Fruit fly (Drosophila melanogaster) whole organism, embryonic: ENCODE data around the gene CG6951.

Experiments
- Atf6 ChIP-seq: fragments of 200-800 bp; sonication (Bioruptor generic); IDR thresholded peaks from 2 replicates; pipeline ENCODE4 v1.3.6; 2022; ENCODE audit warnings: missing biosample characterization, missing genetic modification characterization
- CG1024 ChIP-seq: fragments of 200-800 bp; sonication (Bioruptor generic); IDR thresholded peaks from 2 replicates; pipeline ENCODE4 v1.3.6; 2022; ENCODE audit warnings: missing biosample characterization, missing genetic modification characterization
- CG10431 ChIP-seq: fragments of 200-800 bp; sonication (Bioruptor generic); optimal IDR thresholded peaks from 3 replicates; lab custom pipeline; 2018; ENCODE audit warnings: missing biosample characterization, mild to moderate bottlenecking, missing genetic modification characterization
- CG10654 ChIP-seq: fragments of 200-800 bp; sonication (Bioruptor generic); optimal IDR thresholded peaks from 2 replicates; lab custom pipeline; 2016; ENCODE audit warnings: missing biosample characterization, missing genetic modification characterization
- CG10979 ChIP-seq: fragments of 200-800 bp; sonication (Bioruptor generic); optimal IDR thresholded peaks from 2 replicates; lab custom pipeline; 2018; ENCODE audit warnings: missing biosample characterization, mild to moderate bottlenecking, missing genetic modification characterization, moderate library complexity
- CG11695 ChIP-seq: fragments of 200-800 bp; sonication (Bioruptor generic); IDR thresholded peaks from 3 replicates; pipeline ENCODE4 v1.3.6; 2022; ENCODE audit warnings: missing biosample characterization, missing genetic modification characterization
- CG14014 ChIP-seq: fragments of 200-800 bp; sonication (Bioruptor generic); IDR thresholded peaks from 2 replicates; pipeline ENCODE4 v1.3.6; 2022; ENCODE audit warnings: missing biosample characterization, missing genetic modification characterization
- CG17612 ChIP-seq: fragments of 200-800 bp; sonication (Bioruptor generic); IDR thresholded peaks from 2 replicates; pipeline ENCODE4 v1.3.6; 2022; ENCODE audit warnings: missing biosample characterization, missing genetic modification characterization
- CG18011 ChIP-seq: fragments of 200-800 bp; sonication (Bioruptor generic); optimal IDR thresholded peaks from 2 replicates; lab custom pipeline; 2017; ENCODE audit warnings: missing biosample characterization, missing genetic modification characterization, mild to moderate bottlenecking, moderate library complexity, missing genotype
- CG18262 ChIP-seq: fragments of 200-800 bp; optimal IDR thresholded peaks from 3 replicates; lab custom pipeline; 2019; ENCODE audit warnings: missing biosample characterization, mild to moderate bottlenecking, missing genetic modification characterization, moderate library complexity
- CG18599 ChIP-seq: fragments of 200-800 bp; sonication (Bioruptor generic); optimal IDR thresholded peaks from 3 replicates; lab custom pipeline; 2017; ENCODE audit warnings: missing biosample characterization, missing genetic modification characterization, mild to moderate bottlenecking, moderate library complexity, missing genetic modification reagents
- CG2120 ChIP-seq: fragments of 200-800 bp; sonication (Bioruptor generic); optimal IDR thresholded peaks from 3 replicates; lab custom pipeline; 2016; ENCODE audit warnings: missing biosample characterization, missing genetic modification characterization
- CG2875 ChIP-seq: fragments of 200-800 bp; sonication (Bioruptor generic); optimal IDR thresholded peaks from 2 replicates; lab custom pipeline; 2017; ENCODE audit warnings: missing biosample characterization, mild to moderate bottlenecking, missing genetic modification characterization, missing genetic modification reagents
- CG2889 ChIP-seq: fragments of 200-800 bp; sonication (Bioruptor generic); IDR thresholded peaks from 3 replicates; pipeline ENCODE4 v1.3.6; 2022; ENCODE audit warnings: missing biosample characterization, missing genetic modification characterization
- CG3065 ChIP-seq: fragments of 200-800 bp; sonication (Bioruptor generic); optimal IDR thresholded peaks from 2 replicates; lab custom pipeline; 2016; ENCODE audit warnings: missing biosample characterization, missing genetic modification characterization
- CG3281 ChIP-seq: fragments of 200-800 bp; sonication (Bioruptor generic); optimal IDR thresholded peaks from 3 replicates; lab custom pipeline; 2017; ENCODE audit warnings: missing biosample characterization, mild to moderate bottlenecking, missing genetic modification characterization
- CG4617 ChIP-seq: fragments of 200-800 bp; sonication (Bioruptor generic); optimal IDR thresholded peaks from 3 replicates; lab custom pipeline; 2016; ENCODE audit warnings: missing biosample characterization, missing genetic modification characterization, borderline replicate concordance
- CG7357 ChIP-seq: fragments of 200-800 bp; sonication (Bioruptor generic); IDR thresholded peaks from 3 replicates; pipeline ENCODE4 v1.3.6; 2022; ENCODE audit warnings: missing biosample characterization, missing genetic modification characterization
- CG8765 ChIP-seq: fragments of 200-800 bp; sonication (Bioruptor generic); IDR thresholded peaks from 2 replicates; pipeline ENCODE4 v1.3.6; 2022; ENCODE audit warnings: missing biosample characterization, missing genetic modification characterization
- CG9727 ChIP-seq: fragments of 200-800 bp; sonication (Bioruptor generic); optimal IDR thresholded peaks from 3 replicates; lab custom pipeline; 2017; ENCODE audit warnings: missing biosample characterization, mild to moderate bottlenecking, missing genetic modification characterization
- CrebB ChIP-seq: fragments of 200-800 bp; sonication (Bioruptor generic); optimal IDR thresholded peaks from 3 replicates; lab custom pipeline; 2018; ENCODE audit warnings: missing biosample characterization, mild to moderate bottlenecking, missing genetic modification characterization
- Ets65A ChIP-seq: fragments of 200-800 bp; sonication (Bioruptor generic); peaks from one replicate; lab custom pipeline; 2016; ENCODE audit warnings: missing biosample characterization, missing genetic modification characterization
- Fer3 ChIP-seq: fragments of 200-800 bp; sonication (Bioruptor generic); optimal IDR thresholded peaks from 2 replicates; lab custom pipeline; 2018; ENCODE audit warnings: missing biosample characterization, mild to moderate bottlenecking, missing genetic modification characterization, moderate library complexity
- GATAe ChIP-seq: fragments of 200-800 bp; sonication (Bioruptor generic); conservative IDR thresholded peaks from 2 replicates; pipeline ENCODE4 v1.3.6; 2022; ENCODE audit warnings: missing biosample characterization, missing genetic modification characterization
- Hey ChIP-seq: fragments of 200-800 bp; sonication (Bioruptor generic); optimal IDR thresholded peaks from 3 replicates; lab custom pipeline; 2018; ENCODE audit warnings: missing biosample characterization, mild to moderate bottlenecking, missing genetic modification characterization
- Jarid2 ChIP-seq: fragments of 200-800 bp; sonication (Bioruptor generic); optimal IDR thresholded peaks from 3 replicates; lab custom pipeline; 2017; ENCODE audit warnings: mild to moderate bottlenecking, missing biosample characterization, missing genetic modification reagents, missing genetic modification characterization
- Mrtf ChIP-seq: fragments of 200-800 bp; sonication (Bioruptor generic); IDR thresholded peaks from 3 replicates; pipeline ENCODE4 v1.3.6; 2022; ENCODE audit warnings: missing biosample characterization, missing genetic modification characterization
- Myb ChIP-seq: fragments of 200-800 bp; sonication (Bioruptor generic); optimal IDR thresholded peaks from 2 replicates; lab custom pipeline; 2016; ENCODE audit warnings: missing biosample characterization, missing genetic modification characterization
- Nf-YC ChIP-seq: fragments of 200-800 bp; optimal IDR thresholded peaks from 3 replicates; lab custom pipeline; 2019; ENCODE audit warnings: missing biosample characterization, mild to moderate bottlenecking, missing genetic modification characterization, moderate library complexity
- Oli ChIP-seq: fragments of 200-800 bp; sonication (Bioruptor generic); optimal IDR thresholded peaks from 2 replicates; lab custom pipeline; 2018; ENCODE audit warnings: missing biosample characterization, mild to moderate bottlenecking, missing genetic modification characterization, moderate library complexity
- Rx ChIP-seq: fragments of 200-800 bp; sonication (Bioruptor generic); IDR thresholded peaks from 2 replicates; pipeline ENCODE4 v1.3.6; 2022; ENCODE audit warnings: missing biosample characterization, missing genetic modification characterization
- Xrp1 ChIP-seq: fragments of 200-800 bp; sonication (Bioruptor generic); IDR thresholded peaks from 2 replicates; pipeline ENCODE4 v1.3.6; 2022; ENCODE audit warnings: missing biosample characterization, missing genetic modification characterization
- YL-1 ChIP-seq: fragments of 200-800 bp; sonication (Bioruptor generic); optimal IDR thresholded peaks from 3 replicates; lab custom pipeline; 2017; ENCODE audit warnings: missing biosample characterization, mild to moderate bottlenecking, missing genetic modification characterization
- abd-A ChIP-seq: fragments of 200-800 bp; sonication (Bioruptor generic); optimal IDR thresholded peaks from 3 replicates; lab custom pipeline; 2019; ENCODE audit warnings: missing biosample characterization, mild to moderate bottlenecking, missing genetic modification characterization, moderate library complexity
- bowl ChIP-seq: fragments of 200-800 bp; sonication (Bioruptor generic); IDR thresholded peaks from 2 replicates; pipeline ENCODE4 v1.3.6; 2022; ENCODE audit warnings: missing biosample characterization, missing genetic modification characterization
- br ChIP-seq: fragments of >200 bp; optimal IDR thresholded peaks from 2 replicates; lab custom pipeline; 2017
- btn ChIP-seq: fragments of 200-800 bp; sonication (Bioruptor generic); optimal IDR thresholded peaks from 2 replicates; lab custom pipeline; 2016; ENCODE audit warnings: missing biosample characterization, missing genetic modification characterization
- crc ChIP-seq: fragments of 200-800 bp; sonication (Bioruptor generic); optimal IDR thresholded peaks from 2 replicates; lab custom pipeline; 2016; ENCODE audit warnings: missing biosample characterization, missing genetic modification characterization
- croc ChIP-seq: fragments of 200-800 bp; sonication (Bioruptor generic); conservative IDR thresholded peaks from 3 replicates; pipeline ENCODE4 v1.3.6; 2022; ENCODE audit warnings: missing biosample characterization, missing genetic modification characterization
- dysf ChIP-seq: fragments of 200-800 bp; sonication (Bioruptor generic); IDR thresholded peaks from 3 replicates; pipeline ENCODE4 v1.3.6; 2022; ENCODE audit warnings: missing biosample characterization, missing genetic modification characterization
- fd102C ChIP-seq: fragments of 200-800 bp; sonication (Bioruptor generic); optimal IDR thresholded peaks from 2 replicates; lab custom pipeline; 2018; ENCODE audit warnings: missing biosample characterization, mild to moderate bottlenecking, missing genetic modification characterization, moderate library complexity
- fd96Cb ChIP-seq: fragments of 200-800 bp; sonication (Bioruptor generic); optimal IDR thresholded peaks from 2 replicates; lab custom pipeline; 2018; ENCODE audit warnings: missing biosample characterization, mild to moderate bottlenecking, missing genetic modification characterization, moderate library complexity
- grau ChIP-seq: fragments of 200-800 bp; optimal IDR thresholded peaks from 3 replicates; lab custom pipeline; 2019; ENCODE audit warnings: missing biosample characterization, mild to moderate bottlenecking, missing genetic modification characterization, moderate library complexity
- grn ChIP-seq: fragments of 200-800 bp; sonication (Bioruptor generic); optimal IDR thresholded peaks from 3 replicates; lab custom pipeline; 2017; ENCODE audit warnings: missing biosample characterization, missing genetic modification characterization
- jing ChIP-seq: fragments of 200-800 bp; sonication (Bioruptor generic); optimal IDR thresholded peaks from 2 replicates; lab custom pipeline; 2018; ENCODE audit warnings: missing biosample characterization, mild to moderate bottlenecking, missing genetic modification characterization
- jumu ChIP-seq: fragments of 200-800 bp; sonication (Bioruptor generic); optimal IDR thresholded peaks from 3 replicates; lab custom pipeline; 2016; ENCODE audit warnings: missing biosample characterization, missing genetic modification characterization
- odd ChIP-seq: fragments of 200-800 bp; sonication (Bioruptor generic); optimal IDR thresholded peaks from 2 replicates; lab custom pipeline; 2017; ENCODE audit warnings: missing biosample characterization, mild to moderate bottlenecking, missing genetic modification characterization
- sim ChIP-seq: fragments of 200-800 bp; sonication (Bioruptor generic); IDR thresholded peaks from 2 replicates; pipeline ENCODE4 v1.3.6; 2022; ENCODE audit warnings: missing biosample characterization, missing genetic modification characterization
- so ChIP-seq: fragments of 200-800 bp; sonication (Bioruptor generic); IDR thresholded peaks from 3 replicates; pipeline ENCODE4 v1.3.6; 2022; ENCODE audit warnings: missing biosample characterization, missing genetic modification characterization
- twi ChIP-seq: fragments of 200-800 bp; optimal IDR thresholded peaks from 2 replicates; lab custom pipeline; 2019; ENCODE audit warnings: missing biosample characterization, mild to moderate bottlenecking, missing genetic modification characterization, moderate library complexity
- tx ChIP-seq: fragments of 200-800 bp; sonication (Bioruptor generic); optimal IDR thresholded peaks from 2 replicates; lab custom pipeline; 2016; ENCODE audit warnings: missing biosample characterization, missing genetic modification characterization
- unc-4 ChIP-seq: fragments of 200-800 bp; sonication (Bioruptor generic); IDR thresholded peaks from 2 replicates; pipeline ENCODE4 v1.3.6; 2022; ENCODE audit warnings: missing biosample characterization, missing genetic modification characterization; ENCODE audit not compliant: partially characterized antibody
- wor ChIP-seq: fragments of 200-800 bp; sonication (Bioruptor generic); IDR thresholded peaks from 2 replicates; pipeline ENCODE4 v1.3.6; 2022; ENCODE audit warnings: missing biosample characterization, missing genetic modification characterization

The CG6951 gene

DNA sequence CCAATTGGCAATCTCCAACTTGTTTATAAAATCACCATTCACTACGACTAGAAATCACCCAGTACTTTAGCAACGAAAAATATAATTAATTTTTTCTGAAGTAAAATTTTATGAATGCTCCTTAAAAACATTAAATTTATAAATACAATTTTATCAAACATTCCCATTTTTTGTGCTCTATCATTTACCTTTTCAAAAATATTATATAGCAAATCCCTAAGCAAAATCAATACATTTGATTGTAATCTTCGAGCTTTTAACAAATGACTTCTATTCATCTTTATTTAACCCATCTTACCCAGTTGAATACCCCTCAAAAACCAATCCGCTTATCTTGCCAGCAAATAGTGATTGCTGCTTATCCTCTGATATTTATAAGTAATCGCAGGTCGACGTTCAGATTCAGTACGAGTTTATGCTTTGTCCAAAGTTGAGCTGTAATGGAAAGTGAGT is 19.6 kb upstream of the CG6951 start, which contains the start of gene CG17145 (continued):
- peak; percentile 19 for TF ChIP-seq Fer3 (tag; lab: Kevin White, UChicago)
- peak; percentile 18 for TF ChIP-seq Oli
- no peak for TF ChIP-seq CG10979 (tag; lab: Kevin White, UChicago)
- TF ChIP-seq Rx (GFP tag; lab: Robert Waterston, UW) = no peak
- TF ChIP-seq CG1024 (GFP tag; lab: Robert Waterston, UW) = no peak
- no peak for TF ChIP-seq YL-1
- TF ChIP-seq fd102C (GFP tag; lab: Kevin White, UChicago) = no peak
- TF ChIP-seq odd (GFP tag; lab: Kevin White, UChicago) = no peak
- TF ChIP-seq twi (tag; lab: Kevin White, UChicago) = no peak
- TF ChIP-seq bowl = no peak
- peak; percentile 52 for TF ChIP-seq CG18599 (GFP tag; lab: Kevin White, UChicago)
- 0 out of 3 replicates have a peak, but pooled peaks have one; percentile 11 for TF ChIP-seq CG11695 (GFP tag; lab: Robert Waterston, UW)
- peak; percentile 68 for TF ChIP-seq Atf6 (GFP tag; lab: Robert Waterston, UW)
- TF ChIP-seq grn = peak; percentile 50
- TF ChIP-seq CG3281 = peak; percentile 68
- TF ChIP-seq btn (GFP tag; lab: Kevin White, UChicago) = no peak
- no peak for TF ChIP-seq abd-A (tag; lab: Kevin White, UChicago)
- no peak for TF ChIP-seq Hey (tag; lab: Kevin White, UChicago)
- TF ChIP-seq wor = no peak
- TF ChIP-seq sim (GFP tag; lab: Robert Waterston, UW) = no peak
- no peak for TF ChIP-seq CG17612
- no peak for TF ChIP-seq jumu (GFP tag; lab: Kevin White, UChicago)
- peak; percentile 64 for TF ChIP-seq grau
- TF ChIP-seq unc-4 (GFP tag; lab: Robert Waterston, UW) = no peak
- no peak for TF ChIP-seq tx (GFP tag; lab: Kevin White, UChicago)
- TF ChIP-seq CG9727 = peak; percentile 7
- no peak for TF ChIP-seq CG4617 (GFP tag; lab: Kevin White, UChicago)
- TF ChIP-seq CG10431 (GFP tag; lab: Kevin White, UChicago) = no peak
- no peak for TF ChIP-seq croc (GFP tag; lab: Robert Waterston, UW)
- TF ChIP-seq CG10654 (GFP tag; lab: Kevin White, UChicago) = no peak
- TF ChIP-seq dysf = peak; percentile 54; the same call in 2 of the 3 replicates
- TF ChIP-seq CG18262 (tag; lab: Kevin White, UChicago) = no peak
- TF ChIP-seq CG8765 (GFP tag; lab: Robert Waterston, UW) = no peak
- TF ChIP-seq CG14014 (GFP tag; lab: Robert Waterston, UW) = no peak; the same call in 1 of the 2 replicates
- no peak for TF ChIP-seq jing
- TF ChIP-seq CG2120 (GFP tag; lab: Kevin White, UChicago) = peak; percentile 63
- no peak for TF ChIP-seq CG3065 (GFP tag; lab: Kevin White, UChicago)
- TF ChIP-seq Nf-YC (tag; lab: Kevin White, UChicago) = peak; percentile 25
- TF ChIP-seq Myb = no peak
- no peak for TF ChIP-seq CG2875 (GFP tag; lab: Kevin White, UChicago)
- TF ChIP-seq CG18011 (GFP tag; lab: Kevin White, UChicago) = no peak
- TF ChIP-seq Xrp1 = no peak
- TF ChIP-seq Mrtf (GFP tag; lab: Robert Waterston, UW) = no peak
- peak; percentile 45; the same call in 1 of the 2 replicates for TF ChIP-seq GATAe (GFP tag; lab: Robert Waterston, UW)
- TF ChIP-seq fd96Cb (tag; lab: Kevin White, UChicago) = no peak
- no peak for TF ChIP-seq Ets65A
- no peak for TF ChIP-seq Jarid2 (GFP tag; lab: Kevin White, UChicago)
- no peak for TF ChIP-seq CrebB (tag; lab: Kevin White, UChicago)
- TF ChIP-seq CG7357 = no peak
- no peak for TF ChIP-seq CG2889 (GFP tag; lab: Robert Waterston, UW)
- no peak for TF ChIP-seq so (GFP tag; lab: Robert Waterston, UW)
- TF ChIP-seq br (lab: Kevin White, UChicago) = no peak
- TF ChIP-seq crc (GFP tag; lab: Kevin White, UChicago) = no peak
